Fruit fly (Drosophila melanogaster) whole organism, wandering third instar larva: ENCODE data around the gene in.

Experiments
- Abd-B ChIP-seq: fragments of >200 bp; optimal IDR thresholded peaks from 2 replicates; lab custom pipeline; 2017; ENCODE audit warnings: missing biosample characterization, missing genetic modification characterization
- CG32264 ChIP-seq: fragments of 200-800 bp; sonication (Bioruptor generic); optimal IDR thresholded peaks from 2 replicates; lab custom pipeline; 2016; ENCODE audit warnings: missing biosample characterization, missing genetic modification characterization
- CG9705 ChIP-seq: fragments of 200-800 bp; sonication (Bioruptor generic); optimal IDR thresholded peaks from 2 replicates; lab custom pipeline; 2018; ENCODE audit warnings: missing biosample characterization, mild to moderate bottlenecking, missing genetic modification characterization
- CrebA ChIP-seq: fragments of 200-800 bp; sonication (Bioruptor generic); optimal IDR thresholded peaks from 2 replicates; lab custom pipeline; 2016; ENCODE audit warnings: missing biosample characterization, mild to moderate bottlenecking, missing genetic modification characterization, borderline replicate concordance
- Dfd ChIP-seq: fragments of >200 bp; optimal IDR thresholded peaks from 2 replicates; lab custom pipeline; 2017; ENCODE audit warnings: missing biosample characterization, missing genetic modification characterization
- Dif ChIP-seq: fragments of 200-275, 200-300 bp; sonication (Bioruptor generic); optimal IDR thresholded peaks from 2 replicates; lab custom pipeline; 2018; ENCODE audit warnings: missing biosample characterization, missing genetic modification characterization; ENCODE audit not compliant: partially characterized antibody
- GATAd ChIP-seq: sonication (Bioruptor generic); optimal IDR thresholded peaks from 2 replicates; lab custom pipeline; 2016; ENCODE audit warnings: missing biosample characterization, missing genetic modification characterization
- HLH106 ChIP-seq: fragments of 200-800 bp; optimal IDR thresholded peaks from 3 replicates; lab custom pipeline; 2019; ENCODE audit warnings: missing biosample characterization, mild to moderate bottlenecking, missing genetic modification characterization, moderate library complexity
- Hnf4 ChIP-seq: fragments of 200-800 bp; sonication (Bioruptor generic); optimal IDR thresholded peaks from 2 replicates; lab custom pipeline; 2016; ENCODE audit warnings: missing biosample characterization, mild to moderate bottlenecking, missing genetic modification characterization
- Hr78 ChIP-seq: fragments of >200 bp; optimal IDR thresholded peaks from 2 replicates; lab custom pipeline; 2017; ENCODE audit warnings: missing biosample characterization, missing genetic modification characterization
- Hr83 ChIP-seq: fragments of 200-300 bp; sonication (Bioruptor generic); optimal IDR thresholded peaks from 2 replicates; lab custom pipeline; 2016; ENCODE audit warnings: missing biosample characterization, mild to moderate bottlenecking, missing genetic modification characterization, moderate library complexity; ENCODE audit not compliant: poor library complexity, severe bottlenecking
- Jra ChIP-seq: sonication (Bioruptor generic); optimal IDR thresholded peaks from 2 replicates; lab custom pipeline; 2016; ENCODE audit warnings: missing biosample characterization, missing genetic modification characterization
- Mio ChIP-seq: sonication (Bioruptor generic); optimal IDR thresholded peaks from 2 replicates; lab custom pipeline; 2016; ENCODE audit warnings: missing biosample characterization, missing genetic modification characterization
- Myc ChIP-seq: fragments of >200 bp; optimal IDR thresholded peaks from 2 replicates; lab custom pipeline; 2017
- N ChIP-seq: fragments of >200 bp; optimal IDR thresholded peaks from 2 replicates; lab custom pipeline; 2018; ENCODE audit warnings: missing biosample characterization, missing external identifiers, missing genetic modification characterization
- OdsH ChIP-seq: fragments of 200-800 bp; sonication (Bioruptor generic); optimal IDR thresholded peaks from 2 replicates; lab custom pipeline; 2016; ENCODE audit warnings: missing biosample characterization, mild to moderate bottlenecking, missing genetic modification characterization
- Rel ChIP-seq, 2 experiments: fragments of 200-800 bp; sonication (Bioruptor generic) in 1 of 2; optimal IDR thresholded peaks; 2 replicates in 1 of 2; 3 replicates in 1 of 2; lab custom pipeline; 2016 to 2019; ENCODE audit warnings: mild to moderate bottlenecking in 2 of 2, missing biosample characterization in 2 of 2, missing genetic modification characterization in 2 of 2, moderate library complexity in 1 of 2
- Sp1 ChIP-seq: fragments of 200-800 bp; sonication (Bioruptor generic); optimal IDR thresholded peaks from 3 replicates; lab custom pipeline; 2019; ENCODE audit warnings: missing biosample characterization, mild to moderate bottlenecking, missing genetic modification characterization, moderate library complexity
- Vsx2 ChIP-seq: fragments of 200-300, 225-300 bp; sonication (Bioruptor generic); optimal IDR thresholded peaks from 2 replicates; lab custom pipeline; 2018; ENCODE audit warnings: missing biosample characterization, missing genetic modification characterization; ENCODE audit not compliant: partially characterized antibody
- br ChIP-seq: fragments of 200-800 bp; sonication (Bioruptor generic); optimal IDR thresholded peaks from 2 replicates; lab custom pipeline; 2016; ENCODE audit warnings: missing biosample characterization, missing genetic modification characterization
- brk ChIP-seq: fragments of 200-800 bp; sonication (Bioruptor generic); optimal IDR thresholded peaks from 2 replicates; lab custom pipeline; 2016; ENCODE audit warnings: missing biosample characterization, mild to moderate bottlenecking, missing genetic modification characterization
- dl ChIP-seq, 2 experiments: fragments of 175-275, 200-275 bp in 1 of 2; fragments of 200-275 bp in 1 of 2; sonication (Bioruptor generic); optimal IDR thresholded peaks; lab custom pipeline; 2018; ENCODE audit warnings: mild to moderate bottlenecking in 2 of 2, missing biosample characterization in 2 of 2, missing genetic modification characterization in 2 of 2, moderate library complexity in 2 of 2; ENCODE audit not compliant: partially characterized antibody in 2 of 2, insufficient read depth in 1 of 2
- dmrt93B ChIP-seq: fragments of 200-800 bp; sonication (Bioruptor generic); optimal IDR thresholded peaks from 2 replicates; lab custom pipeline; 2018; ENCODE audit warnings: missing biosample characterization, mild to moderate bottlenecking, missing genetic modification characterization
- dsf ChIP-seq: sonication (Bioruptor generic); optimal IDR thresholded peaks from 2 replicates; lab custom pipeline; 2016; ENCODE audit warnings: missing biosample characterization, missing genetic modification characterization, borderline replicate concordance
- ey ChIP-seq: fragments of 200-800 bp; sonication (Bioruptor generic); optimal IDR thresholded peaks from 2 replicates; lab custom pipeline; 2016; ENCODE audit warnings: missing biosample characterization, missing genetic modification characterization
- foxo ChIP-seq, 2 experiments: fragments of 200-800 bp; sonication (Bioruptor generic); optimal IDR thresholded peaks; 2 replicates in 1 of 2; 3 replicates in 1 of 2; lab custom pipeline; 2016 to 2017; ENCODE audit warnings: missing biosample characterization in 2 of 2, missing genetic modification characterization in 2 of 2
- fru ChIP-seq: fragments of 200-800 bp; sonication (Bioruptor generic); optimal IDR thresholded peaks from 3 replicates; lab custom pipeline; 2016; ENCODE audit warnings: missing biosample characterization, mild to moderate bottlenecking, missing genetic modification characterization
- h ChIP-seq: fragments of 200-800 bp; sonication (Bioruptor generic); optimal IDR thresholded peaks from 3 replicates; lab custom pipeline; 2016; ENCODE audit warnings: missing biosample characterization, mild to moderate bottlenecking, missing genetic modification characterization
- jim ChIP-seq: fragments of 175-275, 200-325 bp; sonication (Bioruptor generic); optimal IDR thresholded peaks from 2 replicates; lab custom pipeline; 2016; ENCODE audit warnings: missing biosample characterization, mild to moderate bottlenecking, missing genetic modification characterization
- lola ChIP-seq: fragments of >200 bp; optimal IDR thresholded peaks from 2 replicates; lab custom pipeline; 2017; ENCODE audit warnings: missing biosample characterization, missing genetic modification characterization
- pan ChIP-seq: fragments of >200 bp; optimal IDR thresholded peaks from 2 replicates; lab custom pipeline; 2017
- psq ChIP-seq: fragments of 200-800 bp; sonication (Bioruptor generic); optimal IDR thresholded peaks from 3 replicates; lab custom pipeline; 2017; ENCODE audit warnings: missing biosample characterization, mild to moderate bottlenecking, missing genetic modification characterization, moderate library complexity
- rgr ChIP-seq: fragments of 200-800 bp; sonication (Bioruptor generic); optimal IDR thresholded peaks from 3 replicates; lab custom pipeline; 2016; ENCODE audit warnings: missing biosample characterization, mild to moderate bottlenecking, missing genetic modification characterization
- sage ChIP-seq: fragments of 200-800 bp; sonication (Bioruptor generic); optimal IDR thresholded peaks from 2 replicates; lab custom pipeline; 2016; ENCODE audit warnings: missing biosample characterization, mild to moderate bottlenecking, missing genetic modification characterization
- sv ChIP-seq: fragments of 200-800 bp; sonication (Bioruptor generic); optimal IDR thresholded peaks from 3 replicates; lab custom pipeline; 2016; ENCODE audit warnings: missing biosample characterization, missing genetic modification characterization
- tai ChIP-seq: sonication (Bioruptor generic); optimal IDR thresholded peaks from 2 replicates; lab custom pipeline; 2016; ENCODE audit warnings: missing biosample characterization, missing genetic modification characterization
- usp ChIP-seq: fragments of >200 bp; optimal IDR thresholded peaks from 2 replicates; lab custom pipeline; 2017; ENCODE audit warnings: missing biosample characterization, missing genetic modification characterization
- woc ChIP-seq: sonication (Bioruptor generic); optimal IDR thresholded peaks from 2 replicates; lab custom pipeline; 2016; ENCODE audit warnings: missing biosample characterization, mild to moderate bottlenecking, missing genetic modification characterization

in gene

dm6 chr3L:20397770-20398169, 30.8 kb downstream of the in start:
- TF ChIP-seq fru (GFP tag; lab: Kevin White, UChicago) (no peak), h (no peak), Hnf4 (GFP tag; lab: Kevin White, UChicago) (no peak), Dfd (GFP tag; lab: Kevin White, UChicago) (no peak), Abd-B (no peak), usp (GFP tag; lab: Kevin White, UChicago) (no peak), GATAd (GFP tag; lab: Kevin White, UChicago) (no peak), Hr83 (GFP tag; lab: Kevin White, UChicago) (no peak), Hr78 (GFP tag; lab: Kevin White, UChicago) (no peak), dsf (GFP tag; lab: Kevin White, UChicago) (no peak), brk (no peak), HLH106 (tag; lab: Kevin White, UChicago) (no peak), Myc (lab: Kevin White, UChicago) (no peak), sage (GFP tag; lab: Kevin White, UChicago) (no peak), OdsH (GFP tag; lab: Kevin White, UChicago) (no peak), br (GFP tag; lab: Kevin White, UChicago) (no peak), Vsx2 (GFP tag; lab: Kevin White, UChicago) (no peak)

- TF ChIP-seq Abd-B (no peak), CrebA (GFP tag; lab: Kevin White, UChicago) (no peak), foxo (GFP tag; optimal IDR thresholded peaks at IDR 0.05; lab: Kevin White, UChicago) (peak in 1 of 2 experiments; percentile 79), Jra (GFP tag; lab: Kevin White, UChicago) (peak; percentile 17), sv (GFP tag; lab: Kevin White, UChicago) (peak; percentile 82), rgr (GFP tag; lab: Kevin White, UChicago) (peak; percentile 75), Mio (GFP tag; lab: Kevin White, UChicago) (no peak), pan (lab: Kevin White, UChicago) (no peak), CG9705 (GFP tag; lab: Kevin White, UChicago) (peak; percentile 6), sage (GFP tag; lab: Kevin White, UChicago) (peak; percentile 19), fru (GFP tag; lab: Kevin White, UChicago) (peak; percentile 69), tai (GFP tag; lab: Kevin White, UChicago) (no peak), h (peak; percentile 76), psq (peak; percentile 59), usp (GFP tag; lab: Kevin White, UChicago) (no peak), Hr83 (GFP tag; lab: Kevin White, UChicago) (no peak), Sp1 (peak; percentile 60), dsf (GFP tag; lab: Kevin White, UChicago) (no peak), OdsH (GFP tag; lab: Kevin White, UChicago) (peak; percentile 66), N (GFP tag; lab: Kevin White, UChicago) (no peak), jim (GFP tag; lab: Kevin White, UChicago) (no peak), lola (GFP tag; lab: Kevin White, UChicago) (no peak), Dfd (GFP tag; lab: Kevin White, UChicago) (no peak), Vsx2 (GFP tag; lab: Kevin White, UChicago) (no peak), br (GFP tag; lab: Kevin White, UChicago) (peak; percentile 69), Rel (GFP tag; optimal IDR thresholded peaks at IDR 0.05; lab: Kevin White, UChicago) (no peak), Rel (tag; optimal IDR thresholded peaks at IDR 0.05; lab: Kevin White, UChicago) (no peak), ey (GFP tag; lab: Kevin White, UChicago) (peak; percentile 72), Hr78 (GFP tag; lab: Kevin White, UChicago) (no peak), GATAd (GFP tag; lab: Kevin White, UChicago) (no peak), Dif (peak; percentile 14), HLH106 (tag; lab: Kevin White, UChicago) (peak; percentile 59), Hnf4 (GFP tag; lab: Kevin White, UChicago) (peak; percentile 25), dl (GFP tag; optimal IDR thresholded peaks at IDR 0.05; lab: Kevin White, UChicago; ENCODE audit: insufficient read depth in 1 of 2, partially characterized antibody in 2 of 2) (no peak), Myc (lab: Kevin White, UChicago) (no peak), CG32264 (GFP tag; lab: Kevin White, UChicago) (no peak), dmrt93B (GFP tag; lab: Kevin White, UChicago) (peak; percentile 21), woc (GFP tag; lab: Kevin White, UChicago) (peak; percentile 55), brk (peak; percentile 64)
These were observed 31.5 kb downstream of the in start for dm6 chr3L:20398243-20399222.
